Worm (Caenorhabditis elegans) whole organism, L3 larva: ENCODE data around the gene Y105C5A.9.
A peak's percentile ranks its signal among the peaks of the same experiment; 100 is the strongest.
"Not testable (repeated sequence)": the region's sequence is repeated elsewhere in the genome, so short reads cannot be mapped to it uniquely, and the experiment has no call there.

ENCODE experiments used
- R02D3.7 ChIP-seq: fragments of 150-350 bp; optimal IDR thresholded peaks from 2 replicates; lab custom pipeline; 2014; ENCODE audit warnings: missing biosample characterization, missing genetic modification characterization
- aly-2 ChIP-seq: fragments of 150-350 bp; optimal IDR thresholded peaks from 2 replicates; lab custom pipeline; 2014; ENCODE audit warnings: missing biosample characterization, missing genetic modification characterization
- ama-1 ChIP-seq: fragments of 150-350 bp; optimal IDR thresholded peaks from 2 replicates; lab custom pipeline; 2018
- ceh-28 ChIP-seq: fragments of 150-350 bp; optimal IDR thresholded peaks from 2 replicates; lab custom pipeline; 2014; ENCODE audit warnings: missing biosample characterization, missing genetic modification reagents, missing genetic modification characterization
- ceh-82 ChIP-seq: fragments of 150-350 bp; optimal IDR thresholded peaks from 2 replicates; lab custom pipeline; 2014; ENCODE audit warnings: missing biosample characterization, missing genetic modification characterization
- egl-5 ChIP-seq: fragments of 150-350 bp; optimal IDR thresholded peaks from 2 replicates; lab custom pipeline; 2017; ENCODE audit warnings: missing biosample characterization, missing genetic modification reagents, missing genetic modification characterization, inconsistent platforms
- elt-1 ChIP-seq: fragments of 150-350 bp; optimal IDR thresholded peaks from 2 replicates; lab custom pipeline; 2014; ENCODE audit warnings: missing biosample characterization, missing genetic modification characterization
- elt-2 ChIP-seq: sonication (generic microtip); optimal IDR thresholded peaks from 2 replicates; lab custom pipeline; 2016; ENCODE audit warnings: missing genetic modification reagents, mild to moderate bottlenecking, missing genetic modification characterization, missing compliant biosample characterization
- elt-3 ChIP-seq, 3 experiments: fragments of 150-350 bp in 1 of 3; sonication (generic microtip) in 2 of 3; optimal IDR thresholded peaks; 2 replicates in 2 of 3; 4 replicates in 1 of 3; lab custom pipeline; 2014 to 2017; ENCODE audit warnings: missing biosample characterization in 3 of 3, missing genetic modification characterization in 3 of 3
- fkh-10 ChIP-seq: sonication (generic microtip); optimal IDR thresholded peaks from 2 replicates; lab custom pipeline; 2017; ENCODE audit warnings: missing biosample characterization, missing genetic modification reagents, missing genetic modification characterization
- hmg-11 ChIP-seq: sonication (generic microtip); optimal IDR thresholded peaks from 2 replicates; lab custom pipeline; 2016; ENCODE audit warnings: missing genetic modification characterization, missing compliant biosample characterization
- jun-1 ChIP-seq: fragments of 150-350 bp; optimal IDR thresholded peaks from 2 replicates; lab custom pipeline; 2014; ENCODE audit warnings: missing biosample characterization, missing genetic modification reagents, missing genetic modification characterization
- lin-15B ChIP-seq: fragments of 150-350 bp; optimal IDR thresholded peaks from 2 replicates; lab custom pipeline; 2014; ENCODE audit warnings: missing biosample characterization, missing genetic modification characterization
- lin-39 ChIP-seq: fragments of 150-350 bp; optimal IDR thresholded peaks from 2 replicates; lab custom pipeline; 2018; ENCODE audit warnings: missing biosample characterization, missing genetic modification reagents, missing genetic modification characterization
- lsy-12 ChIP-seq: sonication (generic microtip); optimal IDR thresholded peaks from 2 replicates; lab custom pipeline; 2016; ENCODE audit warnings: mild to moderate bottlenecking, missing genetic modification characterization, missing compliant biosample characterization
- mdl-1 ChIP-seq: fragments of 150-350 bp; optimal IDR thresholded peaks from 2 replicates; lab custom pipeline; 2014; ENCODE audit warnings: missing biosample characterization, missing genetic modification characterization
- nfya-1 ChIP-seq: sonication (generic microtip); optimal IDR thresholded peaks from 2 replicates; lab custom pipeline; 2017; ENCODE audit warnings: missing genetic modification characterization, mild to moderate bottlenecking, missing compliant biosample characterization, antibody characterized with exemption, moderate library complexity; ENCODE audit not compliant: insufficient read depth
- nhr-11 ChIP-seq: fragments of 150-350 bp; optimal IDR thresholded peaks from 2 replicates; lab custom pipeline; 2014; ENCODE audit warnings: missing biosample characterization, missing genetic modification characterization
- nhr-23 ChIP-seq: fragments of 150-350 bp; optimal IDR thresholded peaks from 2 replicates; lab custom pipeline; 2014; ENCODE audit warnings: missing biosample characterization, missing genetic modification reagents, missing genetic modification characterization
- nhr-237 ChIP-seq: fragments of 150-350 bp; optimal IDR thresholded peaks from 2 replicates; lab custom pipeline; 2014; ENCODE audit warnings: missing biosample characterization, missing genetic modification characterization
- nhr-25 ChIP-seq: sonication (generic microtip); optimal IDR thresholded peaks from 2 replicates; lab custom pipeline; 2017; ENCODE audit warnings: missing biosample characterization, missing genetic modification characterization
- nhr-28 ChIP-seq: fragments of 150-350 bp; optimal IDR thresholded peaks from 2 replicates; lab custom pipeline; 2014; ENCODE audit warnings: missing biosample characterization, missing genetic modification characterization
- nhr-43 ChIP-seq: sonication (generic microtip); optimal IDR thresholded peaks from 2 replicates; lab custom pipeline; 2016; ENCODE audit warnings: mild to moderate bottlenecking, missing genetic modification characterization, missing compliant biosample characterization; ENCODE audit not compliant: poor library complexity, severe bottlenecking
- nhr-67 ChIP-seq: fragments of 150-350 bp; optimal IDR thresholded peaks from 2 replicates; lab custom pipeline; 2014; ENCODE audit warnings: missing biosample characterization, missing genetic modification characterization
- nhr-76 ChIP-seq: fragments of 150-350 bp; sonication (generic microtip); optimal IDR thresholded peaks from 5 replicates; lab custom pipeline; 2014; ENCODE audit warnings: missing biosample characterization, missing genetic modification characterization
- nhr-77 ChIP-seq: fragments of 150-350 bp; optimal IDR thresholded peaks from 2 replicates; lab custom pipeline; 2014; ENCODE audit warnings: missing biosample characterization, missing genetic modification characterization
- pha-4 ChIP-seq: fragments of 150-350 bp; optimal IDR thresholded peaks from 2 replicates; lab custom pipeline; 2014; ENCODE audit warnings: missing biosample characterization, missing genetic modification reagents, missing genetic modification characterization
- pqm-1 ChIP-seq: fragments of 150-350 bp; optimal IDR thresholded peaks from 2 replicates; lab custom pipeline; 2017; ENCODE audit warnings: missing biosample characterization, missing genetic modification characterization, inconsistent platforms
- sea-2 ChIP-seq: fragments of 150-350 bp; sonication (generic microtip); optimal IDR thresholded peaks from 4 replicates; lab custom pipeline; 2014; ENCODE audit warnings: missing biosample characterization, missing genetic modification reagents, missing genetic modification characterization
- skn-1 ChIP-seq: fragments of 150-350 bp; optimal IDR thresholded peaks from 2 replicates; lab custom pipeline; 2014; ENCODE audit warnings: missing biosample characterization, missing genetic modification characterization
- snpc-4 ChIP-seq: fragments of 150-350 bp; optimal IDR thresholded peaks from 2 replicates; lab custom pipeline; 2014; ENCODE audit warnings: missing biosample characterization, missing genetic modification characterization
- tbx-2 ChIP-seq: sonication (generic microtip); optimal IDR thresholded peaks from 2 replicates; lab custom pipeline; 2016; ENCODE audit warnings: mild to moderate bottlenecking, missing genetic modification characterization, missing compliant biosample characterization
- zag-1 ChIP-seq: fragments of 150-350 bp; optimal IDR thresholded peaks from 2 replicates; lab custom pipeline; 2014; ENCODE audit warnings: missing biosample characterization, missing genetic modification characterization
- ztf-11 ChIP-seq: fragments of 150-350 bp; optimal IDR thresholded peaks from 2 replicates; lab custom pipeline; 2014; ENCODE audit warnings: missing biosample characterization, missing genetic modification characterization

The Y105C5A.9 gene

ce11 chrIV:15641699-15642098 lies 10.4 kb downstream of the Y105C5A.9 start, which contains the start of gene Y105C5A.12:
Gene Y105C5A.12, minus strand, starts transcription at chrIV:15641799.
- not testable (repeated sequence) for TF ChIP-seq nfya-1, skn-1, nhr-76 (tag; lab: Kevin White, UChicago)
- TF ChIP-seq, all 47 proteins: peak for 0; not testable (repeated sequence) for 47

- TF ChIP-seq lin-15B (tag; lab: Kevin White, UChicago) (peak; percentile 56), elt-3 (tag; optimal IDR thresholded peaks at IDR 0.05; lab: Kevin White, UChicago) (peak in 1 of 3 experiments; percentile 19), pha-4 (tag; lab: Kevin White, UChicago) (peak; percentile 85), nhr-43 (tag; lab: Kevin White, UChicago) (peak; percentile 73), snpc-4 (peak; percentile 77), egl-5 (tag; lab: Kevin White, UChicago) (peak; percentile 27), pqm-1 (tag; lab: Kevin White, UChicago) (peak; percentile 55), nfya-1 (tag; lab: Kevin White, UChicago) (peak; percentile 91), lin-39 (tag; lab: Kevin White, UChicago) (peak; percentile 69), zag-1 (tag; lab: Kevin White, UChicago) (peak; percentile 61), elt-2 (tag; lab: Kevin White, UChicago) (peak; percentile 74), jun-1 (tag; lab: Kevin White, UChicago) (peak; percentile 89), skn-1 (tag; lab: Kevin White, UChicago) (peak; percentile 53), ceh-82 (peak; percentile 64), nhr-77 (tag; lab: Kevin White, UChicago) (peak; percentile 74), nhr-23 (tag; lab: Kevin White, UChicago) (peak; percentile 84), elt-1 (tag; lab: Kevin White, UChicago) (peak; percentile 38), nhr-25 (tag; lab: Kevin White, UChicago) (peak; percentile 80), R02D3.7 (peak; percentile 69), tbx-2 (tag; lab: Kevin White, UChicago) (peak; percentile 77), hmg-11 (tag; lab: Kevin White, UChicago) (peak; percentile 92), ceh-28 (peak; percentile 89), aly-2 (peak; percentile 70), nhr-11 (peak; percentile 64), lsy-12 (tag; lab: Kevin White, UChicago) (peak; percentile 56), mdl-1 (peak; percentile 63), fkh-10 (GFP tag; lab: Kevin White, UChicago) (peak; percentile 73)
Measured at ce11 chrIV:15646418-15647220, 15.3 kb downstream of the Y105C5A.9 start, which contains the start of the genes Y105C5A.1268 and Y105C5A.1272. Gene Y105C5A.1268, minus strand, starts transcription at chrIV:15646468. Gene Y105C5A.1272, plus strand, starts transcription at chrIV:15646992.

ce11 chrIV:15648245-15648644 lies 16.9 kb downstream of the Y105C5A.9 start:
- TF ChIP-seq zag-1 (tag; lab: Kevin White, UChicago) (no peak), nhr-43 (tag; lab: Kevin White, UChicago) (no peak), nhr-67 (tag; lab: Kevin White, UChicago) (no peak), sea-2 (GFP tag; lab: Kevin White, UChicago) (no peak), tbx-2 (tag; lab: Kevin White, UChicago) (no peak), nhr-237 (tag; lab: Kevin White, UChicago) (no peak)

- TF ChIP-seq nhr-237 (tag; lab: Kevin White, UChicago) = no peak
- no peak for TF ChIP-seq ztf-11 (tag; lab: Kevin White, UChicago)
- no peak for TF ChIP-seq egl-5 (tag; lab: Kevin White, UChicago)
- TF ChIP-seq ceh-28 = no peak
- TF ChIP-seq nhr-28 (tag; lab: Kevin White, UChicago) = no peak
- TF ChIP-seq ama-1 (lab: Kevin White, UChicago) = no peak
- TF ChIP-seq, all 47 proteins: peak for 0
Measured at ce11 chrIV:15658444-15658843, 27.1 kb downstream of the Y105C5A.9 start.
